Fruit fly (Drosophila melanogaster): ENCODE results near the gene CG10591.

DNA sequence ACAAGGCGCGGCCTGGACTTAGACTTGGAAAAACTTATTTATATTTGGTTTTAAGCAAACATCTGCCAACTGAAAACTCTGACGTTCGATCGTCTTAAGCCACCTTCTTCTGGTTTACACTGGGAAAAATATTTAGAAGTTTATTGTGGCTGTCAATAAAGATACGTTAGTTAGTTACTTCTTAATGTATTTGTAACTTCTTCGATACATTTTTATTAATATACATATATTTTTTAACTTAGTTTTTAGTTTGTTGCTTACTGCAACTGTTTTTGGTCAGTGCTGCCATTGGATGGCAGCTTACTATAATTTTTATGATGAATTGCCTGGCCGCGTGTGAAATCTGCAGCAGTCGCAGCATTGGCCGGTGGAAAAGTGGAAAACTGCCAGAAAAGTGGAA, 10.0 kb upstream of the CG10591 start:
- TF ChIP-seq Pif1A (GFP tag; optimal IDR thresholded peaks at IDR 0.05) = no peak
- no peak for TF ChIP-seq CG9948 (tag; optimal IDR thresholded peaks at IDR 0.05)
- TF ChIP-seq EcR (GFP tag; optimal IDR thresholded peaks at IDR 0.05) = no peak
- no peak for TF ChIP-seq CG13204 (GFP tag; optimal IDR thresholded peaks at IDR 0.05)
- TF ChIP-seq CG17806 (tag; optimal IDR thresholded peaks at IDR 0.05) = no peak
- TF ChIP-seq CG10348 (GFP tag; IDR thresholded peaks at IDR 0.05) = no peak
- no peak for TF ChIP-seq rn (GFP tag; IDR thresholded peaks at IDR 0.05)
- TF ChIP-seq gl (tag; optimal IDR thresholded peaks at IDR 0.05) = no peak
- TF ChIP-seq CG14655 (GFP tag; optimal IDR thresholded peaks at IDR 0.05) = no peak
- TF ChIP-seq fd96Ca (GFP tag; IDR thresholded peaks at IDR 0.05) = no peak; the same call in 2 of the 3 replicates

Data from whole organism, pupa.